Fruit fly (Drosophila melanogaster) whole organism, embryonic: Measurements from ENCODE around the gene eya.

Source experiments
- ATbp ChIP-seq: fragments of 200-800 bp; sonication (Bioruptor generic); optimal IDR thresholded peaks from 2 replicates; lab custom pipeline; 2017; ENCODE audit warnings: missing biosample characterization, mild to moderate bottlenecking, missing genetic modification characterization, missing genetic modification reagents
- Abd-B ChIP-seq: fragments of 200-800 bp; sonication (Bioruptor generic); optimal IDR thresholded peaks from 2 replicates; lab custom pipeline; 2018; ENCODE audit warnings: missing biosample characterization, mild to moderate bottlenecking, missing genetic modification characterization, moderate library complexity
- Adf1 ChIP-seq: fragments of 200-800 bp; sonication (Bioruptor generic); IDR thresholded peaks from 2 replicates; pipeline ENCODE4 v1.3.6; 2022; ENCODE audit warnings: missing biosample characterization, missing genetic modification characterization
- Bteb2 ChIP-seq: fragments of 200-800 bp; sonication (Bioruptor generic); optimal IDR thresholded peaks from 2 replicates; lab custom pipeline; 2016; ENCODE audit warnings: missing biosample characterization, missing genetic modification characterization
- CG10565 ChIP-seq: fragments of 200-800 bp; sonication (Bioruptor generic); optimal IDR thresholded peaks from 3 replicates; lab custom pipeline; 2016; ENCODE audit warnings: missing biosample characterization, mild to moderate bottlenecking, missing genetic modification characterization
- CG10979 ChIP-seq: fragments of 200-800 bp; sonication (Bioruptor generic); optimal IDR thresholded peaks from 2 replicates; lab custom pipeline; 2018; ENCODE audit warnings: missing biosample characterization, mild to moderate bottlenecking, missing genetic modification characterization, moderate library complexity
- CG11398 ChIP-seq: fragments of 200-800 bp; sonication (Bioruptor generic); optimal IDR thresholded peaks from 2 replicates; lab custom pipeline; 2016; ENCODE audit warnings: missing biosample characterization, missing genetic modification characterization
- CG11560 ChIP-seq: fragments of 200-800 bp; sonication (Bioruptor generic); IDR thresholded peaks from 3 replicates; pipeline ENCODE4 v1.3.6; 2022; ENCODE audit warnings: missing biosample characterization, missing genetic modification characterization
- CG13424 ChIP-seq: fragments of 200-800 bp; sonication (Bioruptor generic); optimal IDR thresholded peaks from 2 replicates; lab custom pipeline; 2019; ENCODE audit warnings: missing biosample characterization, mild to moderate bottlenecking, missing genetic modification characterization, moderate library complexity
- CG14710 ChIP-seq: fragments of 200-800 bp; sonication (Bioruptor generic); optimal IDR thresholded peaks from 3 replicates; lab custom pipeline; 2019; ENCODE audit warnings: missing biosample characterization, mild to moderate bottlenecking, missing genetic modification characterization, moderate library complexity
- CG16779 ChIP-seq: fragments of 200-800 bp; sonication (Bioruptor generic); IDR thresholded peaks from 2 replicates; pipeline ENCODE4 v1.3.6; 2022; ENCODE audit warnings: missing biosample characterization, missing genetic modification characterization
- CG16815 ChIP-seq: fragments of 200-800 bp; sonication (Bioruptor generic); optimal IDR thresholded peaks from 3 replicates; lab custom pipeline; 2017; ENCODE audit warnings: missing biosample characterization, mild to moderate bottlenecking, missing genetic modification characterization
- CG17328 ChIP-seq: fragments of 200-800 bp; sonication (Bioruptor generic); IDR thresholded peaks from 2 replicates; pipeline ENCODE4 v1.3.6; 2022; ENCODE audit warnings: missing biosample characterization, missing genetic modification characterization
- CG17361 ChIP-seq: fragments of 200-800 bp; sonication (Bioruptor generic); IDR thresholded peaks from 3 replicates; pipeline ENCODE4 v1.3.6; 2022; ENCODE audit warnings: missing biosample characterization, missing genetic modification characterization
- CG2678 ChIP-seq: fragments of 200-800 bp; sonication (Bioruptor generic); optimal IDR thresholded peaks from 3 replicates; lab custom pipeline; 2019; ENCODE audit warnings: missing biosample characterization, mild to moderate bottlenecking, missing genetic modification characterization, moderate library complexity
- CG2712 ChIP-seq: fragments of 200-800 bp; optimal IDR thresholded peaks from 3 replicates; lab custom pipeline; 2019; ENCODE audit warnings: missing biosample characterization, mild to moderate bottlenecking, missing genetic modification characterization, moderate library complexity
- CG2889 ChIP-seq: fragments of 200-800 bp; sonication (Bioruptor generic); IDR thresholded peaks from 3 replicates; pipeline ENCODE4 v1.3.6; 2022; ENCODE audit warnings: missing biosample characterization, missing genetic modification characterization
- CG31441 ChIP-seq: fragments of 200-800 bp; sonication (Bioruptor generic); IDR thresholded peaks from 2 replicates; pipeline ENCODE4 v1.3.6; 2022; ENCODE audit warnings: missing biosample characterization, missing genetic modification characterization
- CG3407 ChIP-seq: fragments of 200-800 bp; sonication (Bioruptor generic); optimal IDR thresholded peaks from 2 replicates; lab custom pipeline; 2018; ENCODE audit warnings: missing biosample characterization, mild to moderate bottlenecking, missing genetic modification characterization
- CG4404 ChIP-seq: fragments of 200-800 bp; sonication (Bioruptor generic); IDR thresholded peaks from 2 replicates; pipeline ENCODE4 v1.3.6; 2022; ENCODE audit warnings: missing biosample characterization, missing genetic modification characterization
- CG4730 ChIP-seq: fragments of 200-800 bp; sonication (Bioruptor generic); IDR thresholded peaks from 2 replicates; pipeline ENCODE4 v1.3.6; 2022; ENCODE audit warnings: missing biosample characterization, missing genetic modification characterization
- CG6272 ChIP-seq: fragments of 200-800 bp; sonication (Bioruptor generic); IDR thresholded peaks from 2 replicates; pipeline ENCODE4 v1.3.6; 2022; ENCODE audit warnings: missing biosample characterization, missing genetic modification characterization
- CG6689 ChIP-seq: fragments of 200-800 bp; sonication (Bioruptor generic); IDR thresholded peaks from 2 replicates; pipeline ENCODE4 v1.3.6; 2022; ENCODE audit warnings: missing biosample characterization, missing genetic modification characterization
- CG7556 ChIP-seq: fragments of 200-800 bp; sonication (Bioruptor generic); optimal IDR thresholded peaks from 2 replicates; lab custom pipeline; 2017; ENCODE audit warnings: missing biosample characterization, mild to moderate bottlenecking, missing genetic modification characterization
- CG7839 ChIP-seq: fragments of 200-800 bp; sonication (Bioruptor generic); optimal IDR thresholded peaks from 3 replicates; lab custom pipeline; 2018; ENCODE audit warnings: missing biosample characterization, mild to moderate bottlenecking, missing genetic modification characterization, moderate library complexity
- CG8388 ChIP-seq: fragments of 200-800 bp; sonication (Bioruptor generic); optimal IDR thresholded peaks from 2 replicates; lab custom pipeline; 2019; ENCODE audit warnings: missing biosample characterization, mild to moderate bottlenecking, missing genetic modification characterization, moderate library complexity
- Chrac-16 ChIP-seq: fragments of 200-800 bp; sonication (Bioruptor generic); optimal IDR thresholded peaks from 3 replicates; lab custom pipeline; 2016; ENCODE audit warnings: missing biosample characterization, missing genetic modification characterization
- CoRest ChIP-seq: fragments of 200-800 bp; sonication (Bioruptor generic); optimal IDR thresholded peaks from 3 replicates; lab custom pipeline; 2018; ENCODE audit warnings: missing biosample characterization, mild to moderate bottlenecking, missing genetic modification characterization, moderate library complexity
- Doc3 ChIP-seq: fragments of 200-800 bp; sonication (Bioruptor generic); IDR thresholded peaks from 3 replicates; pipeline ENCODE4 v1.3.6; 2022; ENCODE audit warnings: missing biosample characterization, missing genetic modification characterization; ENCODE audit not compliant: partially characterized antibody
- HLH3B ChIP-seq: fragments of 200-800 bp; sonication (Bioruptor generic); IDR thresholded peaks from 2 replicates; pipeline ENCODE4 v1.3.6; 2022; ENCODE audit warnings: missing biosample characterization, missing genetic modification characterization
- Hr3 ChIP-seq: fragments of 200-800 bp; sonication (Bioruptor generic); optimal IDR thresholded peaks from 3 replicates; lab custom pipeline; 2016; ENCODE audit warnings: missing biosample characterization, missing genetic modification characterization
- Lhr ChIP-seq: fragments of 200-800 bp; sonication (Bioruptor generic); optimal IDR thresholded peaks from 3 replicates; lab custom pipeline; 2017; ENCODE audit warnings: mild to moderate bottlenecking, missing biosample characterization, missing genetic modification reagents, missing genetic modification characterization
- NC2β ChIP-seq: fragments of 200-800 bp; sonication (Bioruptor generic); optimal IDR thresholded peaks from 2 replicates; lab custom pipeline; 2016; ENCODE audit warnings: missing biosample characterization, missing genetic modification characterization
- Sox100B ChIP-seq: fragments of 200-800 bp; sonication (Bioruptor generic); optimal IDR thresholded peaks from 3 replicates; lab custom pipeline; 2018; ENCODE audit warnings: missing biosample characterization, mild to moderate bottlenecking, missing genetic modification characterization
- Trl ChIP-seq, 3 experiments: fragments of >200 bp in 2 of 3; fragments of 200-800 bp in 1 of 3; sonication (Bioruptor generic) in 1 of 3; optimal IDR thresholded peaks; 2 replicates in 1 of 3; 3 replicates in 2 of 3; lab custom pipeline; 2016 to 2017; ENCODE audit warnings: missing biosample characterization in 1 of 3, missing genetic modification characterization in 1 of 3
- al ChIP-seq: fragments of 200-800 bp; sonication (Bioruptor generic); IDR thresholded peaks from 2 replicates; pipeline ENCODE4 v1.3.6; 2022; ENCODE audit warnings: missing biosample characterization, missing genetic modification characterization
- az2 ChIP-seq: fragments of 200-800 bp; sonication (Bioruptor generic); optimal IDR thresholded peaks from 3 replicates; lab custom pipeline; 2016; ENCODE audit warnings: missing biosample characterization, missing genetic modification characterization
- bsh ChIP-seq, 2 experiments: fragments of 200-800 bp; sonication (Bioruptor generic); optimal IDR thresholded peaks; 2 replicates each; lab custom pipeline; 2017 to 2018; ENCODE audit warnings: mild to moderate bottlenecking in 2 of 2, missing biosample characterization in 2 of 2, missing genetic modification characterization in 2 of 2, moderate library complexity in 1 of 2
- ci ChIP-seq: fragments of 200-800 bp; sonication (Bioruptor generic); IDR thresholded peaks from 3 replicates; pipeline ENCODE4 v1.3.6; 2022; ENCODE audit warnings: missing biosample characterization, missing genetic modification characterization
- dimm ChIP-seq: fragments of 200-800 bp; sonication (Bioruptor generic); IDR thresholded peaks from 2 replicates; pipeline ENCODE4 v1.3.6; 2022; ENCODE audit warnings: missing biosample characterization, missing genetic modification characterization
- gcm ChIP-seq: fragments of 200-800 bp; sonication (Bioruptor generic); optimal IDR thresholded peaks from 2 replicates; lab custom pipeline; 2019; ENCODE audit warnings: missing biosample characterization, mild to moderate bottlenecking, missing genetic modification characterization, moderate library complexity
- grn ChIP-seq: fragments of 200-800 bp; sonication (Bioruptor generic); optimal IDR thresholded peaks from 3 replicates; lab custom pipeline; 2017; ENCODE audit warnings: missing biosample characterization, missing genetic modification characterization
- gt ChIP-seq: fragments of 200-800 bp; sonication (Bioruptor generic); IDR thresholded peaks from 2 replicates; pipeline ENCODE4 v1.3.6; 2022; ENCODE audit warnings: missing biosample characterization, missing genetic modification characterization
- lola ChIP-seq, 3 experiments: fragments of >200 bp in 2 of 3; fragments of 200-800 bp in 1 of 3; sonication (Bioruptor generic) in 1 of 3; optimal IDR thresholded peaks; 2 replicates each; lab custom pipeline; 2017 to 2019; ENCODE audit warnings: missing biosample characterization in 3 of 3, missing genetic modification characterization in 3 of 3, mild to moderate bottlenecking in 1 of 3, moderate library complexity in 1 of 3
- nmo ChIP-seq: fragments of 200-800 bp; sonication (Bioruptor generic); optimal IDR thresholded peaks from 2 replicates; lab custom pipeline; 2018; ENCODE audit warnings: missing biosample characterization, mild to moderate bottlenecking, missing genetic modification characterization, moderate library complexity
- row ChIP-seq: fragments of 200-800 bp; sonication (Bioruptor generic); IDR thresholded peaks from 3 replicates; pipeline ENCODE4 v1.3.6; 2022; ENCODE audit warnings: missing biosample characterization, missing genetic modification characterization
- sisA ChIP-seq: fragments of 200-800 bp; sonication (Bioruptor generic); IDR thresholded peaks from 2 replicates; pipeline ENCODE4 v1.3.6; 2022; ENCODE audit warnings: missing biosample characterization, missing genetic modification characterization
- tap ChIP-seq: fragments of 200-800 bp; optimal IDR thresholded peaks from 3 replicates; lab custom pipeline; 2019; ENCODE audit warnings: missing biosample characterization, mild to moderate bottlenecking, missing genetic modification characterization, moderate library complexity
- unpg ChIP-seq: fragments of 200-800 bp; sonication (Bioruptor generic); optimal IDR thresholded peaks from 3 replicates; lab custom pipeline; 2018; ENCODE audit warnings: missing biosample characterization, mild to moderate bottlenecking, missing genetic modification characterization, moderate library complexity
- zf30C ChIP-seq: fragments of 200-800 bp; sonication (Bioruptor generic); optimal IDR thresholded peaks from 3 replicates; lab custom pipeline; 2018; ENCODE audit warnings: missing biosample characterization, mild to moderate bottlenecking, missing genetic modification characterization

eya gene

DNA sequence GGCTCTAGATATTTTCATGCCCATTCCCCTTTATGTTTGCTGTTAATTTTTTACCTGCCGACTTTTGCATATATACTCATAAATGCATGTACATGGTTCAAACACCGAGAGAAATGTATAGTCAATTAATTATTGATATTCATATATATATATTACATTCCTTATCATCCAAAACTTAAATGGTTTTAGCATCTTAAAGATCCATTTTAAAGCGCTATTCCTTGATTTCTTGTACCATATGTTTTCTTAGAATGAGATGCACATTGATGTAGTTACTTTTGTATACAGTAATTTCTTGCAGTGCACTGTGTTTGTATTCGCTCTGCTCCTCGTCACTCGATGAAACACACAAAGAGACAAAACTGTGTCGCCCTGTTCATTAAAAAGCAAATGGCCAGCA lies 38.1 kb downstream of the eya start:
- TF ChIP-seq CG11560: no peak
- no peak for TF ChIP-seq Adf1 (GFP tag; lab: Robert Waterston, UW)
- TF ChIP-seq tap (tag; lab: Kevin White, UChicago): peak; percentile 23
- no peak for TF ChIP-seq Chrac-16 (GFP tag; lab: Kevin White, UChicago)
- TF ChIP-seq CG2889 (GFP tag; lab: Robert Waterston, UW): no peak
- no peak for TF ChIP-seq CG16815 (GFP tag; lab: Kevin White, UChicago)
- TF ChIP-seq CG2678 (tag; lab: Kevin White, UChicago): peak; percentile 40
- peak; percentile 13 for TF ChIP-seq CG7556
- peak; percentile 6 for TF ChIP-seq CG3407 (GFP tag; lab: Kevin White, UChicago)
- no peak for TF ChIP-seq CG16779 (GFP tag; lab: Robert Waterston, UW)
- TF ChIP-seq CG6689 (GFP tag; lab: Robert Waterston, UW): no peak
- TF ChIP-seq Abd-B: no peak
- no peak for TF ChIP-seq al (GFP tag; lab: Robert Waterston, UW)
- TF ChIP-seq dimm (GFP tag; lab: Robert Waterston, UW): no peak
- peak; percentile 52 for TF ChIP-seq CG7839 (tag; lab: Kevin White, UChicago)
- TF ChIP-seq CG10979: peak; percentile 45
- no peak for TF ChIP-seq Lhr (GFP tag; lab: Kevin White, UChicago)
- no peak for TF ChIP-seq CG4730
- peak; percentile 35 for TF ChIP-seq unpg (GFP tag; lab: Kevin White, UChicago)
- no peak for TF ChIP-seq Doc3
- TF ChIP-seq Sox100B (GFP tag; lab: Kevin White, UChicago): peak; percentile 21
- TF ChIP-seq CG17328 (GFP tag; lab: Robert Waterston, UW): 0 out of 2 replicates have a peak, but pooled peaks have one; percentile 20
- peak; percentile 32; the same call in 2 of the 3 replicates for TF ChIP-seq row (GFP tag; lab: Robert Waterston, UW)
- TF ChIP-seq CG14710 (tag; lab: Kevin White, UChicago): peak; percentile 12
- no peak for TF ChIP-seq CG6272 (GFP tag; lab: Robert Waterston, UW)
- peak in 1 of 3 experiments; percentile 30 for TF ChIP-seq lola (GFP tag; optimal IDR thresholded peaks at IDR 0.05; lab: Kevin White, UChicago)
- no peak for TF ChIP-seq gt (GFP tag; lab: Robert Waterston, UW)
- 0 out of 2 replicates have a peak, but pooled peaks have one; percentile 34 for TF ChIP-seq CG4404 (GFP tag; lab: Robert Waterston, UW)
- TF ChIP-seq Bteb2 (GFP tag; lab: Kevin White, UChicago): no peak
- TF ChIP-seq zf30C: peak; percentile 3
- TF ChIP-seq Trl (optimal IDR thresholded peaks at IDR 0.05; lab: Kevin White, UChicago): no peak
- no peak for TF ChIP-seq Trl (GFP tag; optimal IDR thresholded peaks at IDR 0.05; lab: Kevin White, UChicago)
- TF ChIP-seq ci: 0 out of 3 replicates have a peak, but pooled peaks have one; percentile 14
- TF ChIP-seq grn (GFP tag; lab: Kevin White, UChicago): no peak
- TF ChIP-seq CG31441 (GFP tag; lab: Robert Waterston, UW): peak; percentile 30; the same call in 1 of the 2 replicates
- no peak for TF ChIP-seq NC2β
- TF ChIP-seq Hr3: peak; percentile 16
- peak; percentile 40 for TF ChIP-seq nmo
- peak; percentile 24 for TF ChIP-seq CG13424 (tag; lab: Kevin White, UChicago)
- no peak for TF ChIP-seq HLH3B (GFP tag; lab: Robert Waterston, UW)
- TF ChIP-seq CG8388 (GFP tag; lab: Kevin White, UChicago): peak; percentile 13
- no peak for TF ChIP-seq CG10565
- peak in 1 of 2 experiments; percentile 44 for TF ChIP-seq bsh (GFP tag; optimal IDR thresholded peaks at IDR 0.05; lab: Kevin White, UChicago)
- peak; percentile 47 for TF ChIP-seq CG2712 (tag; lab: Kevin White, UChicago)
- TF ChIP-seq sisA: peak; percentile 36; the same call in 1 of the 2 replicates
- TF ChIP-seq CG11398 (GFP tag; lab: Kevin White, UChicago): no peak
- peak; percentile 29 for TF ChIP-seq az2 (GFP tag; lab: Kevin White, UChicago)
- peak; percentile 27 for TF ChIP-seq CoRest (tag; lab: Kevin White, UChicago)
- TF ChIP-seq CG17361 (GFP tag; lab: Robert Waterston, UW): peak; percentile 28; the same call in 1 of the 3 replicates
- TF ChIP-seq ATbp (GFP tag; lab: Kevin White, UChicago): peak; percentile 33
- TF ChIP-seq gcm (GFP tag; lab: Kevin White, UChicago): peak; percentile 12
